Worm (Caenorhabditis elegans): ENCODE results near the gene F13H8.6.

- no peak for TF ChIP-seq nhr-11 (tag; optimal IDR thresholded peaks at IDR 0.05)
- no peak for TF ChIP-seq nhr-19 (GFP tag; conservative IDR thresholded peaks at IDR 0.05)
- TF ChIP-seq lin-15B (tag; optimal IDR thresholded peaks at IDR 0.05) = no peak
- no peak for TF ChIP-seq lin-39 (tag; optimal IDR thresholded peaks at IDR 0.05)
- TF ChIP-seq fos-1 (tag; optimal IDR thresholded peaks at IDR 0.05) = no peak
- TF ChIP-seq blmp-1 (tag; optimal IDR thresholded peaks at IDR 0.05) = no peak
- no peak for TF ChIP-seq nhr-20 (tag; optimal IDR thresholded peaks at IDR 0.05)
- TF ChIP-seq skn-1 (tag; optimal IDR thresholded peaks at IDR 0.05) = no peak
- TF ChIP-seq alr-1 (tag; optimal IDR thresholded peaks at IDR 0.05; ENCODE audit: borderline replicate concordance) = no peak
- no peak for TF ChIP-seq ama-1 (optimal IDR thresholded peaks at IDR 0.05)
- TF ChIP-seq ztf-4 (tag; optimal IDR thresholded peaks at IDR 0.05) = no peak
- no peak for TF ChIP-seq pag-3 (tag; optimal IDR thresholded peaks at IDR 0.05; ENCODE audit: borderline replicate concordance, insufficient read depth)
- no peak for TF ChIP-seq fkh-10 (GFP tag; optimal IDR thresholded peaks at IDR 0.05)
- TF ChIP-seq snpc-4 (tag; optimal IDR thresholded peaks at IDR 0.05) = no peak
These were observed 42.6 kb downstream of the F13H8.6 start, which contains the start of gene tat-4 for ce11 chrII:6244171-6244570.
